Fruit fly (Drosophila melanogaster) whole organism, embryonic: ENCODE data around the gene CG11617.

Source experiments
- Aef1 ChIP-seq: fragments of 200-800 bp; sonication (Bioruptor generic); IDR thresholded peaks from 3 replicates; pipeline ENCODE4 v1.3.6; 2022; ENCODE audit warnings: missing biosample characterization, missing genetic modification characterization
- B-H2 ChIP-seq: fragments of 200-800 bp; sonication (Bioruptor generic); optimal IDR thresholded peaks from 2 replicates; lab custom pipeline; 2018; ENCODE audit warnings: missing biosample characterization, mild to moderate bottlenecking, missing genetic modification characterization
- BEAF-32 ChIP-seq: fragments of 200-800 bp; sonication (Bioruptor generic); optimal IDR thresholded peaks from 3 replicates; lab custom pipeline; 2017; ENCODE audit warnings: missing biosample characterization, missing genetic modification characterization, mild to moderate bottlenecking, moderate library complexity, missing genetic modification reagents
- CG12744 ChIP-seq: fragments of 200-800 bp; sonication (Bioruptor generic); optimal IDR thresholded peaks from 2 replicates; lab custom pipeline; 2016; ENCODE audit warnings: missing biosample characterization, missing genetic modification characterization
- CG17568 ChIP-seq: fragments of 200-800 bp; sonication (Bioruptor generic); optimal IDR thresholded peaks from 2 replicates; lab custom pipeline; 2018; ENCODE audit warnings: missing biosample characterization, mild to moderate bottlenecking, missing genetic modification characterization, moderate library complexity
- CG1832 ChIP-seq: fragments of 200-800 bp; sonication (Bioruptor generic); optimal IDR thresholded peaks from 2 replicates; lab custom pipeline; 2017; ENCODE audit warnings: missing biosample characterization, mild to moderate bottlenecking, missing genetic modification characterization, inconsistent platforms
- CG18619 ChIP-seq: fragments of 200-800 bp; sonication (Bioruptor generic); optimal IDR thresholded peaks from 3 replicates; lab custom pipeline; 2017; ENCODE audit warnings: missing biosample characterization, mild to moderate bottlenecking, missing genetic modification characterization
- CG2202 ChIP-seq: fragments of 200-800 bp; sonication (Bioruptor generic); optimal IDR thresholded peaks from 2 replicates; lab custom pipeline; 2018; ENCODE audit warnings: missing biosample characterization, mild to moderate bottlenecking, missing genetic modification characterization
- CG31365 ChIP-seq: fragments of 200-800 bp; sonication (Bioruptor generic); optimal IDR thresholded peaks from 2 replicates; lab custom pipeline; 2018; ENCODE audit warnings: missing biosample characterization, mild to moderate bottlenecking, missing genetic modification characterization
- CG6254 ChIP-seq: fragments of 200-800 bp; sonication (Bioruptor generic); optimal IDR thresholded peaks from 3 replicates; lab custom pipeline; 2017; ENCODE audit warnings: mild to moderate bottlenecking, missing biosample characterization, missing genetic modification reagents, missing genetic modification characterization
- CG6813 ChIP-seq: fragments of 200-800 bp; sonication (Bioruptor generic); optimal IDR thresholded peaks from 2 replicates; lab custom pipeline; 2017; ENCODE audit warnings: missing biosample characterization, missing genetic modification characterization, mild to moderate bottlenecking, moderate library complexity, missing genetic modification reagents
- CG7271 ChIP-seq: fragments of 200-800 bp; sonication (Bioruptor generic); optimal IDR thresholded peaks from 2 replicates; lab custom pipeline; 2018; ENCODE audit warnings: missing biosample characterization, mild to moderate bottlenecking, missing genetic modification characterization, moderate library complexity
- CG9609 ChIP-seq: fragments of 200-800 bp; sonication (Bioruptor generic); optimal IDR thresholded peaks from 3 replicates; lab custom pipeline; 2016; ENCODE audit warnings: missing biosample characterization, missing genetic modification characterization
- E2f1 ChIP-seq: fragments of 200-800 bp; sonication (Bioruptor generic); IDR thresholded peaks from 2 replicates; pipeline ENCODE4 v1.3.6; 2022; ENCODE audit warnings: missing biosample characterization, missing genetic modification characterization
- E2f2 ChIP-seq: fragments of 200-800 bp; sonication (Bioruptor generic); IDR thresholded peaks from 2 replicates; pipeline ENCODE4 v1.3.6; 2022; ENCODE audit warnings: missing biosample characterization, missing genetic modification characterization
- Ets97D ChIP-seq: fragments of 200-800 bp; sonication (Bioruptor generic); optimal IDR thresholded peaks from 3 replicates; lab custom pipeline; 2016; ENCODE audit warnings: missing biosample characterization, missing genetic modification characterization
- MTF-1 ChIP-seq: fragments of 200-800 bp; sonication (Bioruptor generic); optimal IDR thresholded peaks from 2 replicates; lab custom pipeline; 2018; ENCODE audit warnings: missing biosample characterization, mild to moderate bottlenecking, missing genetic modification characterization, borderline replicate concordance
- Mes4 ChIP-seq: fragments of 200-800 bp; sonication (Bioruptor generic); optimal IDR thresholded peaks from 2 replicates; lab custom pipeline; 2016; ENCODE audit warnings: missing biosample characterization, missing genetic modification characterization
- NK7.1 ChIP-seq: fragments of 200-800 bp; sonication (Bioruptor generic); optimal IDR thresholded peaks from 3 replicates; lab custom pipeline; 2016; ENCODE audit warnings: missing biosample characterization, missing genetic modification characterization
- Oli ChIP-seq: fragments of 200-800 bp; sonication (Bioruptor generic); optimal IDR thresholded peaks from 2 replicates; lab custom pipeline; 2018; ENCODE audit warnings: missing biosample characterization, mild to moderate bottlenecking, missing genetic modification characterization, moderate library complexity
- PHDP ChIP-seq: fragments of 200-800 bp; sonication (Bioruptor generic); optimal IDR thresholded peaks from 3 replicates; lab custom pipeline; 2018; ENCODE audit warnings: missing biosample characterization, mild to moderate bottlenecking, missing genetic modification characterization, moderate library complexity
- Trl ChIP-seq, 3 experiments: fragments of >200 bp in 2 of 3; fragments of 200-800 bp in 1 of 3; sonication (Bioruptor generic) in 1 of 3; optimal IDR thresholded peaks; 2 replicates in 1 of 3; 3 replicates in 2 of 3; lab custom pipeline; 2016 to 2017; ENCODE audit warnings: missing biosample characterization in 1 of 3, missing genetic modification characterization in 1 of 3
- abd-A ChIP-seq: fragments of 200-800 bp; sonication (Bioruptor generic); optimal IDR thresholded peaks from 3 replicates; lab custom pipeline; 2019; ENCODE audit warnings: missing biosample characterization, mild to moderate bottlenecking, missing genetic modification characterization, moderate library complexity
- al ChIP-seq: fragments of 200-800 bp; sonication (Bioruptor generic); IDR thresholded peaks from 2 replicates; pipeline ENCODE4 v1.3.6; 2022; ENCODE audit warnings: missing biosample characterization, missing genetic modification characterization
- ap ChIP-seq: fragments of 200-800 bp; sonication (Bioruptor generic); IDR thresholded peaks from 2 replicates; pipeline ENCODE4 v1.3.6; 2022; ENCODE audit warnings: missing biosample characterization, missing genetic modification characterization
- ara ChIP-seq: fragments of 200-800 bp; sonication (Bioruptor generic); IDR thresholded peaks from 2 replicates; pipeline ENCODE4 v1.3.6; 2022; ENCODE audit warnings: missing biosample characterization, missing genetic modification characterization
- br ChIP-seq: fragments of >200 bp; optimal IDR thresholded peaks from 2 replicates; lab custom pipeline; 2017
- crol ChIP-seq: fragments of 200-800 bp; sonication (Bioruptor generic); IDR thresholded peaks from 2 replicates; pipeline ENCODE4 v1.3.6; 2022; ENCODE audit warnings: missing biosample characterization, missing genetic modification characterization
- eve ChIP-seq, 2 experiments: fragments of >200 bp; optimal IDR thresholded peaks; 2 replicates each; lab custom pipeline; 2017; ENCODE audit warnings: missing biosample characterization in 2 of 2, missing genetic modification characterization in 2 of 2
- ewg ChIP-seq: fragments of 200-800 bp; sonication (Bioruptor generic); optimal IDR thresholded peaks from 3 replicates; lab custom pipeline; 2017; ENCODE audit warnings: mild to moderate bottlenecking, missing biosample characterization, missing genetic modification reagents, missing genetic modification characterization
- fd64A ChIP-seq: fragments of 200-800 bp; sonication (Bioruptor generic); optimal IDR thresholded peaks from 3 replicates; lab custom pipeline; 2018; ENCODE audit warnings: missing biosample characterization, mild to moderate bottlenecking, missing genetic modification characterization
- grn ChIP-seq: fragments of 200-800 bp; sonication (Bioruptor generic); optimal IDR thresholded peaks from 3 replicates; lab custom pipeline; 2017; ENCODE audit warnings: missing biosample characterization, missing genetic modification characterization
- gro ChIP-seq: fragments of 200-800 bp; sonication (Bioruptor generic); optimal IDR thresholded peaks from 2 replicates; lab custom pipeline; 2016; ENCODE audit warnings: missing biosample characterization, missing genetic modification characterization
- gsb ChIP-seq: fragments of 200-800 bp; sonication (Bioruptor generic); IDR thresholded peaks from 2 replicates; pipeline ENCODE4 v1.3.6; 2022; ENCODE audit warnings: missing biosample characterization, missing genetic modification characterization
- insv ChIP-seq, 2 experiments: fragments of 200-800 bp; sonication (Bioruptor generic); optimal IDR thresholded peaks; 3 replicates each; lab custom pipeline; 2016 to 2018; ENCODE audit warnings: missing biosample characterization in 2 of 2, missing genetic modification characterization in 2 of 2
- klu ChIP-seq: fragments of 200-800 bp; sonication (Bioruptor generic); IDR thresholded peaks from 2 replicates; pipeline ENCODE4 v1.3.6; 2022; ENCODE audit warnings: missing biosample characterization, missing genetic modification characterization
- lab ChIP-seq: fragments of 200-800 bp; sonication (Bioruptor generic); optimal IDR thresholded peaks from 3 replicates; lab custom pipeline; 2017; ENCODE audit warnings: missing biosample characterization, missing genetic modification characterization, mild to moderate bottlenecking, moderate library complexity, missing genetic modification reagents
- lbe ChIP-seq: fragments of 200-800 bp; sonication (Bioruptor generic); optimal IDR thresholded peaks from 2 replicates; lab custom pipeline; 2016; ENCODE audit warnings: missing biosample characterization, mild to moderate bottlenecking, missing genetic modification characterization
- lov ChIP-seq, 2 experiments: fragments of 200-800 bp in 1 of 2; fragments of >200 bp in 1 of 2; sonication (Bioruptor generic) in 1 of 2; IDR thresholded peaks in 1 of 2; optimal IDR thresholded peaks in 1 of 2; 2 replicates in 1 of 2; 3 replicates in 1 of 2; pipeline versions ENCODE4 v1.3.6 to Lab custom; 2017 to 2022; ENCODE audit warnings: missing biosample characterization in 1 of 2, missing genetic modification characterization in 1 of 2
- nerfin-2 ChIP-seq: fragments of 200-800 bp; sonication (Bioruptor generic); IDR thresholded peaks from 2 replicates; pipeline ENCODE4 v1.3.6; 2022; ENCODE audit warnings: missing biosample characterization, missing genetic modification characterization; ENCODE audit not compliant: partially characterized antibody
- nom ChIP-seq: fragments of 200-800 bp; sonication (Bioruptor generic); optimal IDR thresholded peaks from 2 replicates; lab custom pipeline; 2017; ENCODE audit warnings: missing biosample characterization, missing genetic modification characterization, mild to moderate bottlenecking, moderate library complexity, missing genetic modification reagents
- oc ChIP-seq: fragments of 200-800 bp; sonication (Bioruptor generic); optimal IDR thresholded peaks from 2 replicates; lab custom pipeline; 2018; ENCODE audit warnings: missing biosample characterization, mild to moderate bottlenecking, missing genetic modification characterization, moderate library complexity
- phol ChIP-seq: fragments of 200-800 bp; sonication (Bioruptor generic); optimal IDR thresholded peaks from 3 replicates; lab custom pipeline; 2018; ENCODE audit warnings: missing biosample characterization, mild to moderate bottlenecking, missing genetic modification characterization, moderate library complexity
- ranshi ChIP-seq: fragments of 200-800 bp; sonication (Bioruptor generic); IDR thresholded peaks from 2 replicates; pipeline ENCODE4 v1.3.6; 2022; ENCODE audit warnings: missing biosample characterization, missing genetic modification characterization
- sc ChIP-seq, 3 experiments: fragments of >200 bp in 2 of 3; fragments of 200-800 bp in 1 of 3; sonication (Bioruptor generic) in 1 of 3; optimal IDR thresholded peaks; 2 replicates in 2 of 3; 3 replicates in 1 of 3; lab custom pipeline; 2017; ENCODE audit warnings: mild to moderate bottlenecking in 1 of 3, missing biosample characterization in 1 of 3, missing genetic modification characterization in 1 of 3, missing genetic modification reagents in 1 of 3
- slp2 ChIP-seq: fragments of 200-800 bp; sonication (Bioruptor generic); optimal IDR thresholded peaks from 2 replicates; lab custom pipeline; 2016; ENCODE audit warnings: missing biosample characterization, missing genetic modification characterization
- sna ChIP-seq: fragments of 200-800 bp; sonication (Bioruptor generic); IDR thresholded peaks from 2 replicates; pipeline ENCODE4 v1.3.6; 2022; ENCODE audit warnings: missing biosample characterization, missing genetic modification characterization; ENCODE audit not compliant: partially characterized antibody
- tna ChIP-seq: fragments of 200-800 bp; sonication (Bioruptor generic); IDR thresholded peaks from 2 replicates; pipeline ENCODE4 v1.3.6; 2022; ENCODE audit warnings: missing biosample characterization, missing genetic modification characterization; ENCODE audit not compliant: partially characterized antibody
- toy ChIP-seq: fragments of 200-800 bp; sonication (Bioruptor generic); IDR thresholded peaks from 2 replicates; pipeline ENCODE4 v1.3.6; 2022; ENCODE audit warnings: missing biosample characterization, missing genetic modification characterization
- zen ChIP-seq: fragments of 200-800 bp; sonication (Bioruptor generic); optimal IDR thresholded peaks from 3 replicates; lab custom pipeline; 2018; ENCODE audit warnings: missing biosample characterization, mild to moderate bottlenecking, missing genetic modification characterization, moderate library complexity

The CG11617 gene

dm6 chr2L:155994-156393, 51.1 kb downstream of the CG11617 start, which contains the start of gene CG3436 (continued):
- TF ChIP-seq Mes4 (GFP tag; lab: Kevin White, UChicago) (no peak), ap (GFP tag; lab: Robert Waterston, UW) (no peak), CG2202 (tag; lab: Kevin White, UChicago) (no peak), tna (GFP tag; lab: Robert Waterston, UW) (no peak), ara (GFP tag; lab: Robert Waterston, UW) (no peak), fd64A (no peak), CG18619 (GFP tag; lab: Kevin White, UChicago) (no peak), zen (peak; percentile 9), E2f1 (GFP tag; lab: Robert Waterston, UW) (no peak), sna (no peak), crol (no peak), CG6813 (no peak), slp2 (GFP tag; lab: Kevin White, UChicago) (no peak), gsb (no peak), B-H2 (GFP tag; lab: Kevin White, UChicago) (peak; percentile 47), lbe (GFP tag; lab: Kevin White, UChicago) (peak; percentile 11), E2f2 (GFP tag; lab: Robert Waterston, UW) (no peak), Ets97D (GFP tag; lab: Kevin White, UChicago) (peak; percentile 87), Trl (optimal IDR thresholded peaks at IDR 0.05; lab: Kevin White, UChicago) (no peak), Trl (GFP tag; optimal IDR thresholded peaks at IDR 0.05; lab: Kevin White, UChicago) (no peak), nerfin-2 (no peak), ewg (GFP tag; lab: Kevin White, UChicago) (no peak), BEAF-32 (GFP tag; lab: Kevin White, UChicago) (peak; percentile 71), sc (optimal IDR thresholded peaks at IDR 0.05; lab: Kevin White, UChicago) (no peak), sc (GFP tag; optimal IDR thresholded peaks at IDR 0.05; lab: Kevin White, UChicago) (no peak), CG12744 (GFP tag; lab: Kevin White, UChicago) (no peak), lov (optimal IDR thresholded peaks at IDR 0.05; lab: Kevin White, UChicago) (no peak), lov (GFP tag; IDR thresholded peaks at IDR 0.05; lab: Robert Waterston, UW) (no peak), nom (peak; percentile 5), CG6254 (no peak), grn (GFP tag; lab: Kevin White, UChicago) (no peak), abd-A (no peak), al (no peak), gro (GFP tag; lab: Kevin White, UChicago) (peak; percentile 38), CG31365 (tag; lab: Kevin White, UChicago) (no peak), CG7271 (tag; lab: Kevin White, UChicago) (no peak), Oli (tag; lab: Kevin White, UChicago) (no peak), CG1832 (GFP tag; lab: Kevin White, UChicago) (no peak), CG9609 (no peak), PHDP (tag; lab: Kevin White, UChicago) (peak; percentile 27), phol (tag; lab: Kevin White, UChicago) (peak; percentile 52), br (lab: Kevin White, UChicago) (no peak), eve (GFP tag; optimal IDR thresholded peaks at IDR 0.05; lab: Kevin White, UChicago) (no peak), toy (no peak), CG17568 (GFP tag; lab: Kevin White, UChicago) (no peak), lab (GFP tag; lab: Kevin White, UChicago) (no peak), insv (GFP tag; optimal IDR thresholded peaks at IDR 0.05; lab: Kevin White, UChicago) (peak in 1 of 2 experiments; percentile 4), MTF-1 (GFP tag; lab: Kevin White, UChicago) (no peak), oc (tag; lab: Kevin White, UChicago) (no peak), Aef1 (GFP tag; lab: Robert Waterston, UW) (no peak), klu (GFP tag; lab: Robert Waterston, UW) (no peak), ranshi (GFP tag; lab: Robert Waterston, UW) (no peak), NK7.1 (GFP tag; lab: Kevin White, UChicago) (no peak)
